Worm (Caenorhabditis elegans) whole organism, young adult: Measurements from ENCODE around the gene R13A5.11.

ENCODE experiments used
- D2030.7 ChIP-seq: fragments of 200-800 bp; sonication (Bioruptor generic); IDR thresholded peaks from 2 replicates; pipeline ENCODE4 v1.3.6; 2022; ENCODE audit warnings: missing genetic modification reagents, missing genetic modification characterization, missing compliant biosample characterization
- hlh-26 ChIP-seq: fragments of 200-800 bp; sonication (Bioruptor generic); conservative IDR thresholded peaks from 2 replicates; pipeline ENCODE4 v1.3.6; 2022; ENCODE audit warnings: missing genetic modification reagents, missing genetic modification characterization, missing compliant biosample characterization
- snpc-4 ChIP-seq, 5 experiments: fragments of 150-350 bp in 1 of 5; sonication (generic microtip) in 4 of 5; optimal IDR thresholded peaks; 2 replicates each; lab custom pipeline; 2014 to 2018; ENCODE audit warnings: missing genetic modification characterization in 5 of 5, missing biosample characterization in 3 of 5, antibody characterized with exemption in 2 of 5, mild to moderate bottlenecking in 2 of 5, missing compliant biosample characterization in 2 of 5, missing genotype in 2 of 5, moderate library complexity in 2 of 5, missing genetic modification reagents in 1 of 5

DNA sequence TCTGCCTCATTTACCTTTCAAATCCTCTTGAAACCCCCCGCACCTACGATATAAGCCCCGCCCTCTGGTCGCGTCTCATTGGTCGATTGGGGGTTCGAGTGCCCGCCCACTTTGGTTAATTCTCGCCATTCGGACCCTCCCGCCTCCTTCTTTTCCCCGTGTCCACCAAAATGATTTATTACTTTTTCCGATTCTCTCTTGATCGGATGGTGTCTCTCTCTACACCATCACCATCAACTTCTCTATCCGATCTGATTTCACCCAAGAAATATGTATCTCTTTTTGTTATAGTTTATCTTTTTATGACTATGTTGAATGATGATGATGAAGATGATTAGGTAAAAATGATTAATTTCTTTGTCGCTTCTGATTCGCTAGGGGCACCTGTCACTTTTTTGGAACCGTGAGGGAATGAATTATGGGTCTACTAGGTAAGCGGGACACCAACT is 38.4 kb downstream of the R13A5.11 start:
- TF ChIP-seq hlh-26 (GFP tag; lab: Robert Waterston, UW) (no peak), D2030.7 (GFP tag; lab: Robert Waterston, UW) (no peak), snpc-4 (GFP tag; optimal IDR thresholded peaks at IDR 0.05; lab: Kevin White, UChicago) (no peak), snpc-4 (tag; optimal IDR thresholded peaks at IDR 0.05; lab: Kevin White, UChicago) (no peak)
